Fruit fly (Drosophila melanogaster) whole organism: ENCODE data around the gene Phf5a.

Experiments used
- CG8478 ChIP-seq: fragments of >200 bp; optimal IDR thresholded peaks from 2 replicates; lab custom pipeline; 2018; ENCODE audit warnings: inconsistent platforms
- Dll ChIP-seq: fragments of >200 bp; optimal IDR thresholded peaks from 2 replicates; lab custom pipeline; 2017
- EcR ChIP-seq, 2 experiments: fragments of >200 bp; optimal IDR thresholded peaks; 2 replicates each; lab custom pipeline; 2017; ENCODE audit warnings: missing biosample characterization in 2 of 2, missing genetic modification characterization in 2 of 2, missing genetic modification reagents in 2 of 2
- pan ChIP-seq: fragments of >200 bp; optimal IDR thresholded peaks from 2 replicates; lab custom pipeline; 2017
- psq ChIP-seq: fragments of >200 bp; optimal IDR thresholded peaks from 2 replicates; lab custom pipeline; 2017
- usp ChIP-seq: fragments of >200 bp; optimal IDR thresholded peaks from 2 replicates; lab custom pipeline; 2017; ENCODE audit warnings: missing biosample characterization, missing genetic modification characterization, mixed read lengths

Gene Phf5a

DNA sequence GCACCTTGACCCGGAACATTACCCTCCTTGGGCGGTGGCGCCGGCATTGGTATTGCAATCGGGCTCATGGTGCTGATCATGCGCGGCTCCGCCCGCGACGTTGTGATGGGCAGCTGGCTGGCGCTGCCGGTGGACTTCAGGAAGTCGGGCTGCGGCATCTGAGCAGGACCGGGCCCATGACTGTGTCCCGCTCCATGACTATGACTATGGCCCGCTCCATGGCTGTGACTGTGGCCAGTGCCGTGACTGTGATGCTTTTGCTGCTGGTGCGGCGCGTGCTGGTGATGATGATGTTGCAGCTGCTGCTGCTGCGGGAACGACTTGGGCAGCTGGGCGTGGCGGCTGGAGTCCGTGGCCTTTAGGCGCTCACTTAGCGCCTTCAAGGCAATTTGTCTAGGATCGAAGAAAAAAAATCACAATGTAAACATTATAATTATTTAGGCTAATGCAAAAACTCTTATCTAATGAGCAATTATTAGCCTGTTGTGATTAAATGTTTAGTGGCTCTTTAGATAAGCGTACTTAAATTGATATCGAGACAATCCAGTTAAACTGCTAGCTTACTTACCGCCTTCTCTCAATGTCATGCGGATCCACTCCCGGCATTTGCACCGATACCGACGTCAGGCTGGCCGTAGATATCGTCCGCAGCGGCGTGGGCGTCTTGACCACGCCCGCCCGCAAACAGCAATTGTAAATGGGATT lies 15.6 kb downstream of the Phf5a start:
- TF ChIP-seq usp (GFP tag; lab: Kevin White, UChicago) (no peak), CG8478 (lab: Kevin White, UChicago) (no peak), Dll (lab: Kevin White, UChicago) (no peak), pan (no peak), psq (lab: Kevin White, UChicago) (no peak), EcR (GFP tag; optimal IDR thresholded peaks at IDR 0.05; lab: Kevin White, UChicago) (no peak)

DNA sequence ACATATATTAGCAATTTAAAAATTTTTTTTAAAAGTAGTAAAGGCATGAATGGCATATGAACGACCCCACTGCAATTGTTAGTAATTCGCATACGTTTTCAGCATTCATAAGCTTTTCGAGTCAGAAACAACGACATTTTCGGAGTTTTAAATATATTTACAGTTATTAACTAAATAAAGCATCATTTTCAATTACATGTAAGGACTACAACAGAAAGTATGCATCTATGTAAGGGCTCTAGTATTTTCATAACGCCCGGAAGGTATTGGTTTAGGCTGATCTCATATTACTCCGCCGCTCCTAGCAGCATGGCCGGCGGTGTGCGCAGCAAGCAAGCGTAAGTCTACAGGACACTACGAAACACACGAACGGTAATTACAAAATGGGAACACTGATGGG lies 16.3 kb downstream of the Phf5a start:
- no peak for TF ChIP-seq psq (lab: Kevin White, UChicago)
- no peak for TF ChIP-seq CG8478 (lab: Kevin White, UChicago)
- no peak for TF ChIP-seq Dll (lab: Kevin White, UChicago)
- TF ChIP-seq EcR (GFP tag; optimal IDR thresholded peaks at IDR 0.05; lab: Kevin White, UChicago): no peak
- TF ChIP-seq pan: no peak
- no peak for TF ChIP-seq usp (GFP tag; lab: Kevin White, UChicago)

DNA sequence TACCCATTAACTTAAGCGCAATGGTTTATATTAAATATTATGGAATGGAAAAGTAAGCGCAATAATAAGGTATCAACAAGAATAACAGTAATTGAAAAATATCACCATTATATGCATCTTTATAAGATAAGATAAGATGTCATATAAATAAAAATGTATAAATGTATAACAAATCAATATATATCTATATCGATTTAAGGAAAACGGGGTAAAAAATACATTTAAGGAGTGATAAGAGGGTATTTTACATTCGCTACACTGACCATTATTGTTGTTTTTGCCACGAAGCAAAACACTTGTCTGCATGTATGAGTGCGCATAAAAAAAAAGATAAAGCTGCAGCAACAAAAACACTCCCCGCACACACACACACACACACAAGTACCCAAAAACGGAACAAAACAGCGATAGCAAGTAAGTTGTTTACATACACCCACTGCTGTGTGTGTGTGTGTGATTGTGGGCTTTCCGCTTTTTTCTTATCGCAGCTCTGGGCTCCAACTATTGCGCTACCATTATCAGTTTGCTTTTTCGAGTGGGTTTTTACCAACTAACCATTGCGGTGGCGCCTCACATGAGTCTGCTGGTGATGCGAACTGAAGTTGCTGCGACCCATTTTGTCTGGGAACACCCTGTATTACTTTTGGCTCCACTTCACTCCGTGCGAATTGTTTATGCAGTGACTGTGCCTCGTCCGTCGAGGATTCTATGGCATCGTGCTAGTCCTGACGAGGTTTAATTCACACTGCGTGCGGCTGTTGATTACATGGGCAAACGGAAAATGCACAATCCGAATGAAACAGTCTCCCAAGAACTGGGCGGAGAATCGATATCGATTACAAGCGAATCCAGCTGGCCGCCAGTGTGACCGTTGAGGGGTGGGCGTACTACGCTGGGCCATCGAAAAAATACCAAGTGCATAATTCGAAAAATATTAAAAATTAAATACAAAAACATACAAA lies 17.3 kb downstream of the Phf5a start, which contains the start of gene mmy:
Gene mmy, minus strand, starts transcription at position 829 of the 962 bp plus-strand sequence.
- no peak for TF ChIP-seq Dll (lab: Kevin White, UChicago)
- TF ChIP-seq pan: peak; percentile 79

dm6 chr2L:6471978-6472776 lies 18.5 kb downstream of the Phf5a start:
- TF ChIP-seq psq (lab: Kevin White, UChicago) (no peak), EcR (GFP tag; optimal IDR thresholded peaks at IDR 0.05; lab: Kevin White, UChicago) (no peak), usp (GFP tag; lab: Kevin White, UChicago) (no peak), pan (peak; percentile 81)

DNA sequence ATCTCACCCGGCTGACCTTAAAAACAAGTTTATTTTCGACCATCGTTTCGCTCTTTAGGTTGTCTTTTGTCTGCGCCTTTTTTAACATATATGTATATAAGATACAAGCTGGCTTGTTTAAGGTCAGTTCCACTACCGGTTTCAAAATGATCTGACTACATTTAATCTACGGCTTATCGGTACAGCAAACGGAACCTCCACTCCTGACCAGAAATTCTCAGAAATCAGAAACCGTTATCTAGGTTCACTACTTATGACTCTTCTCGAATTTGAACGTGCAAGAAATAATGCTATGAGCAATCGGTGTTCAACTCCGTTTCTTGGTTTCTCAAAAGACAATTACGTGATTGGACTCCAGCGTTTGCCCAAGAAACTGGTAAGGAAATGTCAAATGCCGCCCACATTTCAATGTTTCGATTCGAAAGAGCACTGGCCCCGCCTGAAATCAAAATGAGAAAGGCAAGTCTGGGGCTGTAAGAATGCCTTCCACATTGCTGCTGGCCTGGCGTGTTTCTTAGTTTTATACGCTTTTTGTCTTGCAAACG lies 20.5 kb downstream of the Phf5a start:
- TF ChIP-seq Dll (lab: Kevin White, UChicago): no peak

- TF ChIP-seq EcR (GFP tag; optimal IDR thresholded peaks at IDR 0.05; lab: Kevin White, UChicago) (no peak), usp (GFP tag; lab: Kevin White, UChicago) (no peak), pan (no peak), CG8478 (lab: Kevin White, UChicago) (no peak), Dll (lab: Kevin White, UChicago) (no peak), psq (lab: Kevin White, UChicago) (no peak)
These were observed 23.1 kb downstream of the Phf5a start, which contains the start of gene HemK1 for dm6 chr2L:6467509-6467908. Gene HemK1, minus strand, starts transcription at chr2L:6467698.

DNA sequence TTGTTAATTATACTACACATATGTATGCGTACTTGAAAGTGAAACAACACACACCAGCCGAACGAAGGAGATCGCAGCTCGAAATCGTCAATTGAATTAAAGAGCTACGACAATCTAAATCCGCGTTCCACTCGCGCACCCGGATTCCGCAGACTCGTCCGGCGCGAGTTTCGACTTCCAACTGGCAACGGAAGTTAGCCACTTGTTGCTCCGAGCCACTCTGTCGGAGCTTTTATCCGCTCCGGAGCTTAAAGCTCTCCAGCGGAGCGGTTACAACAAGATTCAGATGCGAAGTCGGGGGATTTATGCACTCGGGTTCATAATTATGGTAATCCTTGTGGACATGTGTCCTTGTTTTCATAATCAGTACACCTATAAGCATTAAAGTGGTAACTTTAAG lies 25.1 kb downstream of the Phf5a start, which contains the start of gene Rchy1:
Gene Rchy1, minus strand, starts transcription at position 173 of the 400 bp plus-strand sequence.
- TF ChIP-seq Dll (lab: Kevin White, UChicago) (no peak), pan (no peak), CG8478 (lab: Kevin White, UChicago) (no peak), usp (GFP tag; lab: Kevin White, UChicago) (no peak), EcR (GFP tag; optimal IDR thresholded peaks at IDR 0.05; lab: Kevin White, UChicago) (no peak), psq (lab: Kevin White, UChicago) (no peak)

DNA sequence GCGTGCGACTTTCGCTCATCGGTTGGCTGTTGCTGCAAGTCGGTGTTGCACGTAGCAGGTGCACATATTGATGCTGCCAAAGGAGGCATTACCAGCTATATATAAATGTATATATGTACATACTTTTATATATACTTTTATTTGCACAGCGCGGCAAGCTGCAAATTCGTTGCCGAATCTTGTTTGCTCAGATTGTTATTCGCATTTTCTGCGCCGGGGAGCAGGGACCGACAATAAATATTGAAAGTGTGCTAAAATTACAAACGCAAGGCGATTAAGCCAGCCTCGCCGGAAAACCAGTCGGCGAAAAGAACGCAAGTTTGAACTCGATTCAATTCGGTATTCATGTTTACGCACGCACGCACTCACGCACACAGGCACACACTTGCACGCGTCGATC lies 25.9 kb downstream of the Phf5a start:
- TF ChIP-seq pan: no peak
- TF ChIP-seq EcR (GFP tag; optimal IDR thresholded peaks at IDR 0.05; lab: Kevin White, UChicago): no peak
- TF ChIP-seq psq (lab: Kevin White, UChicago): no peak
- no peak for TF ChIP-seq Dll (lab: Kevin White, UChicago)
- no peak for TF ChIP-seq CG8478 (lab: Kevin White, UChicago)
- TF ChIP-seq usp (GFP tag; lab: Kevin White, UChicago): no peak

dm6 chr2L:6464270-6464669 lies 26.4 kb downstream of the Phf5a start:
- TF ChIP-seq Dll (lab: Kevin White, UChicago) (no peak), psq (lab: Kevin White, UChicago) (no peak), pan (no peak), usp (GFP tag; lab: Kevin White, UChicago) (no peak), EcR (GFP tag; optimal IDR thresholded peaks at IDR 0.05; lab: Kevin White, UChicago) (no peak), CG8478 (lab: Kevin White, UChicago) (no peak)

DNA sequence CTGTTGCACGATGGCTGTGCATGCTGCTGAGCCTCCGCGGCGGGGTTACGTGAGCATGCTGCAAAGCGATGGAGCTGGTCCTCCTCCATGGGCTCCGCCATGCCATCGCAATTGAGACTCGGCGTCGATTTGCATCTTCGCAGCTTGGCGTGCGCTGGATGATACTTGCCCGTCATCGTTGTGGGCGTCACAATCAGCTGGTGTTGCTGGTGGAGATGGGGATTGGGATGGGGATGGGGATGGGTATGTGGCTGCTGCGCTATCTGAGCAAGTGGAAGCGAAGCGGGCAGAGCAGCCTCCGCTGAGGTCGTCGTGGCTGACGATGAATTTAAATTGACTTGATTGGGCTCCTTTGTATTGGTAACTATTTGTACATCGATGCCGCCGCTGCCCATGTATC lies 27.3 kb downstream of the Phf5a start:
- TF ChIP-seq psq (lab: Kevin White, UChicago) (no peak), Dll (lab: Kevin White, UChicago) (no peak), usp (GFP tag; lab: Kevin White, UChicago) (no peak), pan (no peak), CG8478 (lab: Kevin White, UChicago) (no peak), EcR (GFP tag; optimal IDR thresholded peaks at IDR 0.05; lab: Kevin White, UChicago) (no peak)

- no peak for TF ChIP-seq pan
- no peak for TF ChIP-seq usp (GFP tag; lab: Kevin White, UChicago)
- no peak for TF ChIP-seq CG8478 (lab: Kevin White, UChicago)
- TF ChIP-seq Dll (lab: Kevin White, UChicago): no peak
- no peak for TF ChIP-seq EcR (GFP tag; optimal IDR thresholded peaks at IDR 0.05; lab: Kevin White, UChicago)
These were observed 28.4 kb downstream of the Phf5a start for dm6 chr2L:6462259-6462658.
